Worm (Caenorhabditis elegans) whole organism, L1 larva: ENCODE measurements around the gene K02E2.7.
A peak's percentile ranks its signal among the peaks of the same experiment; 100 is the strongest.

Experiments
- C16A3.4 ChIP-seq: fragments of 150-350 bp; optimal IDR thresholded peaks from 2 replicates; lab custom pipeline; 2014; ENCODE audit warnings: missing biosample characterization, missing genetic modification characterization
- aha-1 ChIP-seq: fragments of 150-350 bp; optimal IDR thresholded peaks from 2 replicates; lab custom pipeline; 2014; ENCODE audit warnings: missing biosample characterization, missing genetic modification characterization
- ceh-82 ChIP-seq, 3 experiments: fragments of 150-350 bp in 1 of 3; sonication (generic microtip) in 2 of 3; optimal IDR thresholded peaks; 2 replicates each; lab custom pipeline; 2014 to 2017; ENCODE audit warnings: missing biosample characterization in 3 of 3, missing genetic modification characterization in 3 of 3
- ces-1 ChIP-seq: fragments of 150-350 bp; optimal IDR thresholded peaks from 2 replicates; lab custom pipeline; 2014; ENCODE audit warnings: missing biosample characterization, missing genetic modification reagents, missing genetic modification characterization
- fkh-10 ChIP-seq: sonication (generic microtip); optimal IDR thresholded peaks from 2 replicates; lab custom pipeline; 2017; ENCODE audit warnings: missing biosample characterization, missing genetic modification reagents, missing genetic modification characterization
- fos-1 ChIP-seq: fragments of 150-350 bp; optimal IDR thresholded peaks from 2 replicates; lab custom pipeline; 2014; ENCODE audit warnings: missing biosample characterization, missing genetic modification characterization
- lin-15B ChIP-seq: fragments of 150-350 bp; sonication (generic microtip); optimal IDR thresholded peaks from 3 replicates; lab custom pipeline; 2014; ENCODE audit warnings: missing biosample characterization, missing genetic modification characterization
- lir-3 ChIP-seq: sonication (generic microtip); optimal IDR thresholded peaks from 2 replicates; lab custom pipeline; 2016; ENCODE audit warnings: mild to moderate bottlenecking, missing genetic modification characterization, moderate library complexity, missing compliant biosample characterization; ENCODE audit not compliant: poor library complexity
- nhr-12 ChIP-seq: sonication (generic microtip); optimal IDR thresholded peaks from 2 replicates; lab custom pipeline; 2017; ENCODE audit warnings: missing biosample characterization, missing genetic modification characterization
- nhr-47 ChIP-seq: sonication (generic microtip); optimal IDR thresholded peaks from 2 replicates; lab custom pipeline; 2016; ENCODE audit warnings: mild to moderate bottlenecking, missing genetic modification characterization, moderate library complexity, missing compliant biosample characterization
- nhr-77 ChIP-seq: fragments of 150-350 bp; optimal IDR thresholded peaks from 2 replicates; lab custom pipeline; 2014; ENCODE audit warnings: missing biosample characterization, missing genetic modification characterization
- pax-3 ChIP-seq: fragments of 200-800 bp; sonication (Bioruptor generic); optimal IDR thresholded peaks from 2 replicates; lab custom pipeline; 2018; ENCODE audit warnings: mild to moderate bottlenecking, missing genetic modification characterization, moderate library complexity, missing compliant biosample characterization
- sox-4 ChIP-seq: sonication (generic microtip); optimal IDR thresholded peaks from 2 replicates; lab custom pipeline; 2016; ENCODE audit warnings: missing genetic modification characterization, missing compliant biosample characterization
- unc-130 ChIP-seq: fragments of 150-350 bp; optimal IDR thresholded peaks from 2 replicates; lab custom pipeline; 2017; ENCODE audit warnings: missing biosample characterization, missing genetic modification characterization, inconsistent platforms

- TF ChIP-seq nhr-12 (no peak), fos-1 (tag; lab: Kevin White, UChicago) (no peak), unc-130 (no peak), ces-1 (GFP tag; lab: Kevin White, UChicago) (no peak), sox-4 (tag; lab: Kevin White, UChicago) (no peak), ceh-82 (tag; optimal IDR thresholded peaks at IDR 0.05; lab: Kevin White, UChicago) (peak in 1 of 3 experiments; percentile 10), nhr-77 (tag; lab: Kevin White, UChicago) (no peak), nhr-47 (tag; lab: Kevin White, UChicago) (no peak), aha-1 (no peak), fkh-10 (GFP tag; lab: Kevin White, UChicago) (no peak), lir-3 (tag; lab: Kevin White, UChicago) (no peak), C16A3.4 (no peak), lin-15B (no peak), pax-3 (tag; lab: Kevin White, UChicago) (no peak)
Measured at ce11 chrV:20415415-20415814, 28.6 kb upstream of the K02E2.7 start.
